Worm (Caenorhabditis elegans) whole organism, mixed stage, embryonic: Measurements from ENCODE around the gene K02A6.3.

Experiments
- M03D4.4 ChIP-seq: sonication (generic microtip); optimal IDR thresholded peaks from 2 replicates; lab custom pipeline; 2017; ENCODE audit warnings: mild to moderate bottlenecking, missing genetic modification characterization, missing compliant biosample characterization
- blmp-1 ChIP-seq: fragments of 150-350 bp; optimal IDR thresholded peaks from 2 replicates; lab custom pipeline; 2014; ENCODE audit warnings: missing biosample characterization, missing genetic modification characterization
- ceh-39 ChIP-seq: fragments of 150-350 bp; optimal IDR thresholded peaks from 2 replicates; lab custom pipeline; 2014; ENCODE audit warnings: missing biosample characterization, missing genetic modification characterization
- ceh-83 ChIP-seq: fragments of 200-800 bp; sonication (Bioruptor generic); optimal IDR thresholded peaks from 2 replicates; lab custom pipeline; 2018; ENCODE audit warnings: mild to moderate bottlenecking, missing genetic modification characterization, missing compliant biosample characterization
- cnd-1 ChIP-seq: fragments of 200-800 bp; sonication (Bioruptor generic); optimal IDR thresholded peaks from 2 replicates; lab custom pipeline; 2018; ENCODE audit warnings: mild to moderate bottlenecking, missing genetic modification characterization, missing compliant biosample characterization
- drap-1 ChIP-seq: fragments of 200-800 bp; sonication (Bioruptor generic); optimal IDR thresholded peaks from 3 replicates; lab custom pipeline; 2018; ENCODE audit warnings: mild to moderate bottlenecking, missing genetic modification characterization, missing compliant biosample characterization
- elt-1 ChIP-seq: sonication (generic microtip); optimal IDR thresholded peaks from 2 replicates; lab custom pipeline; 2017; ENCODE audit warnings: missing genetic modification characterization, mild to moderate bottlenecking, missing compliant biosample characterization, antibody characterized with exemption, moderate library complexity, borderline replicate concordance; ENCODE audit not compliant: insufficient read depth
- elt-3 ChIP-seq: fragments of 150-350 bp; optimal IDR thresholded peaks from 2 replicates; lab custom pipeline; 2014; ENCODE audit warnings: missing biosample characterization, missing genetic modification characterization
- flh-1 ChIP-seq: fragments of 200-800 bp; sonication (Bioruptor generic); optimal IDR thresholded peaks from 2 replicates; lab custom pipeline; 2018; ENCODE audit warnings: mild to moderate bottlenecking, missing genetic modification characterization, moderate library complexity, missing compliant biosample characterization
- ham-2 ChIP-seq: fragments of 200-800 bp; sonication (Bioruptor generic); optimal IDR thresholded peaks from 2 replicates; lab custom pipeline; 2018; ENCODE audit warnings: mild to moderate bottlenecking, missing genetic modification characterization, missing compliant biosample characterization
- hlh-1 ChIP-seq: fragments of 150-350 bp; optimal IDR thresholded peaks from 2 replicates; lab custom pipeline; 2014; ENCODE audit warnings: missing biosample characterization, missing genetic modification reagents, missing genetic modification characterization
- lin-13 ChIP-seq: fragments of 150-350 bp; optimal IDR thresholded peaks from 2 replicates; lab custom pipeline; 2014; ENCODE audit warnings: missing biosample characterization, missing genetic modification characterization
- lin-32 ChIP-seq: fragments of 200-800 bp; sonication (Bioruptor generic); optimal IDR thresholded peaks from 2 replicates; lab custom pipeline; 2018; ENCODE audit warnings: mild to moderate bottlenecking, missing genetic modification characterization, missing compliant biosample characterization
- lsy-2 ChIP-seq: fragments of 150-350 bp; optimal IDR thresholded peaks from 2 replicates; lab custom pipeline; 2014; ENCODE audit warnings: missing biosample characterization, missing genetic modification characterization
- mab-5 ChIP-seq: fragments of 150-350 bp; optimal IDR thresholded peaks from 2 replicates; lab custom pipeline; 2014; ENCODE audit warnings: missing biosample characterization, missing genetic modification characterization
- mep-1 ChIP-seq: fragments of 150-350 bp; optimal IDR thresholded peaks from 2 replicates; lab custom pipeline; 2017; ENCODE audit warnings: missing biosample characterization, missing genetic modification reagents, missing genetic modification characterization, inconsistent platforms
- nhr-2 ChIP-seq: fragments of 150-350 bp; optimal IDR thresholded peaks from 2 replicates; lab custom pipeline; 2014; ENCODE audit warnings: missing biosample characterization, missing genetic modification characterization
- nhr-28 ChIP-seq: fragments of 150-350 bp; optimal IDR thresholded peaks from 2 replicates; lab custom pipeline; 2014; ENCODE audit warnings: missing biosample characterization, missing genetic modification characterization
- nhr-76 ChIP-seq: sonication (generic microtip); optimal IDR thresholded peaks from 2 replicates; lab custom pipeline; 2017; ENCODE audit warnings: missing biosample characterization, missing genetic modification characterization
- sem-2 ChIP-seq: fragments of 200-800 bp; sonication (Bioruptor generic); optimal IDR thresholded peaks from 2 replicates; lab custom pipeline; 2018; ENCODE audit warnings: mild to moderate bottlenecking, missing genetic modification characterization, missing compliant biosample characterization
- sptf-1 ChIP-seq: sonication (generic microtip); optimal IDR thresholded peaks from 2 replicates; lab custom pipeline; 2017; ENCODE audit warnings: mild to moderate bottlenecking, missing genetic modification characterization, moderate library complexity, missing compliant biosample characterization
- tbx-8 ChIP-seq: fragments of 200-800 bp; sonication (Bioruptor generic); optimal IDR thresholded peaks from 2 replicates; lab custom pipeline; 2018; ENCODE audit warnings: mild to moderate bottlenecking, missing genetic modification characterization, moderate library complexity, missing compliant biosample characterization
- unc-120 ChIP-seq: sonication (generic microtip); optimal IDR thresholded peaks from 2 replicates; lab custom pipeline; 2017; ENCODE audit warnings: missing genetic modification characterization, missing compliant biosample characterization; ENCODE audit not compliant: poor library complexity, severe bottlenecking
- unc-62 ChIP-seq: fragments of 150-350 bp; optimal IDR thresholded peaks from 2 replicates; lab custom pipeline; 2014; ENCODE audit warnings: missing biosample characterization, missing genetic modification reagents, missing genetic modification characterization
- zip-8 ChIP-seq: fragments of 150-350 bp; optimal IDR thresholded peaks from 2 replicates; lab custom pipeline; 2014; ENCODE audit warnings: missing biosample characterization, missing genetic modification characterization
- ztf-11 ChIP-seq: fragments of 150-350 bp; optimal IDR thresholded peaks from 2 replicates; lab custom pipeline; 2014; ENCODE audit warnings: missing biosample characterization, missing genetic modification characterization

The K02A6.3 gene

ce11 chrX:8235994-8236393, 4.3 kb upstream of the K02A6.3 start, which contains the start of gene M60.4:
M60.4 (minus strand) TSS chrX:8236314.
- peak; percentile 54 for TF ChIP-seq unc-62
- no peak for TF ChIP-seq elt-1

ce11 chrX:8233554-8233953, 1.8 kb upstream of the K02A6.3 start:
- no peak for TF ChIP-seq hlh-1 (tag; lab: Kevin White, UChicago)
- TF ChIP-seq sem-2 = no peak
- TF ChIP-seq nhr-76 (tag; lab: Kevin White, UChicago) = no peak
- no peak for TF ChIP-seq nhr-28 (tag; lab: Kevin White, UChicago)
- no peak for TF ChIP-seq ham-2 (GFP tag; lab: Kevin White, UChicago)
- TF ChIP-seq ztf-11 (tag; lab: Kevin White, UChicago) = no peak
- TF ChIP-seq lin-32 (GFP tag; lab: Kevin White, UChicago) = no peak
- TF ChIP-seq ceh-39 (tag; lab: Kevin White, UChicago) = no peak
- no peak for TF ChIP-seq ceh-83 (GFP tag; lab: Kevin White, UChicago)
- TF ChIP-seq sptf-1 (tag; lab: Kevin White, UChicago) = no peak
- no peak for TF ChIP-seq mep-1 (tag; lab: Kevin White, UChicago)
- no peak for TF ChIP-seq lsy-2 (tag; lab: Kevin White, UChicago)
- no peak for TF ChIP-seq elt-1
- no peak for TF ChIP-seq nhr-2 (tag; lab: Kevin White, UChicago)
- no peak for TF ChIP-seq lin-13 (tag; lab: Kevin White, UChicago)
- no peak for TF ChIP-seq blmp-1 (tag; lab: Kevin White, UChicago)
- TF ChIP-seq, all 35 proteins: peak for 0

- TF ChIP-seq ceh-83 (GFP tag; lab: Kevin White, UChicago) (no peak), ztf-11 (tag; lab: Kevin White, UChicago) (no peak), M03D4.4 (tag; lab: Kevin White, UChicago) (no peak), elt-3 (no peak), nhr-76 (tag; lab: Kevin White, UChicago) (no peak), ham-2 (GFP tag; lab: Kevin White, UChicago) (no peak)
- TF ChIP-seq, all 35 proteins: peak for 0
Observed at ce11 chrX:8230579-8230978, 1.2 kb downstream of the K02A6.3 start.

- TF ChIP-seq lin-13 (tag; lab: Kevin White, UChicago) (no peak), zip-8 (peak; percentile 37)
Observed at ce11 chrX:8229221-8229620, 2.5 kb downstream of the K02A6.3 start.

ce11 chrX:8224916-8225315, 6.8 kb downstream of the K02A6.3 start, which contains the start of gene K02A6.2:
K02A6.2 (minus strand) TSS chrX:8225016.
- TF ChIP-seq unc-62 = no peak
- no peak for TF ChIP-seq nhr-76 (tag; lab: Kevin White, UChicago)
- no peak for TF ChIP-seq drap-1 (GFP tag; lab: Kevin White, UChicago)
- no peak for TF ChIP-seq nhr-28 (tag; lab: Kevin White, UChicago)
- TF ChIP-seq ztf-11 (tag; lab: Kevin White, UChicago) = no peak
- TF ChIP-seq mep-1 (tag; lab: Kevin White, UChicago) = no peak
- TF ChIP-seq nhr-2 (tag; lab: Kevin White, UChicago) = no peak
- TF ChIP-seq, all 35 proteins: peak for 0

- no peak for TF ChIP-seq sem-2
- no peak for TF ChIP-seq tbx-8
- TF ChIP-seq blmp-1 (tag; lab: Kevin White, UChicago) = no peak
- TF ChIP-seq elt-3 = no peak
- TF ChIP-seq cnd-1 (tag; lab: Kevin White, UChicago) = no peak
- TF ChIP-seq flh-1 (GFP tag; lab: Kevin White, UChicago) = no peak
- no peak for TF ChIP-seq elt-1
- TF ChIP-seq ceh-39 (tag; lab: Kevin White, UChicago) = no peak
- no peak for TF ChIP-seq zip-8
- TF ChIP-seq nhr-28 (tag; lab: Kevin White, UChicago) = no peak
- no peak for TF ChIP-seq ham-2 (GFP tag; lab: Kevin White, UChicago)
- TF ChIP-seq lin-13 (tag; lab: Kevin White, UChicago) = no peak
- no peak for TF ChIP-seq unc-120 (tag; lab: Kevin White, UChicago)
- no peak for TF ChIP-seq sptf-1 (tag; lab: Kevin White, UChicago)
Observed at ce11 chrX:8219428-8219827, 12.3 kb downstream of the K02A6.3 start, which contains the start of gene K02A6.1. K02A6.1 (plus strand) TSS chrX:8219728.

ce11 chrX:8218653-8219052, 13.1 kb downstream of the K02A6.3 start, which contains the start of gene K02A6.4:
K02A6.4 (minus strand) TSS chrX:8218753.
- TF ChIP-seq hlh-1 (tag; lab: Kevin White, UChicago) (no peak), unc-62 (no peak), blmp-1 (tag; lab: Kevin White, UChicago) (no peak), nhr-2 (tag; lab: Kevin White, UChicago) (no peak), nhr-28 (tag; lab: Kevin White, UChicago) (no peak), ham-2 (GFP tag; lab: Kevin White, UChicago) (no peak), tbx-8 (no peak), drap-1 (GFP tag; lab: Kevin White, UChicago) (no peak), ceh-39 (tag; lab: Kevin White, UChicago) (no peak), mab-5 (no peak), elt-3 (no peak)
